Fruit fly (Drosophila melanogaster): Measurements from ENCODE around the gene CG7889.

CG7889 gene

DNA sequence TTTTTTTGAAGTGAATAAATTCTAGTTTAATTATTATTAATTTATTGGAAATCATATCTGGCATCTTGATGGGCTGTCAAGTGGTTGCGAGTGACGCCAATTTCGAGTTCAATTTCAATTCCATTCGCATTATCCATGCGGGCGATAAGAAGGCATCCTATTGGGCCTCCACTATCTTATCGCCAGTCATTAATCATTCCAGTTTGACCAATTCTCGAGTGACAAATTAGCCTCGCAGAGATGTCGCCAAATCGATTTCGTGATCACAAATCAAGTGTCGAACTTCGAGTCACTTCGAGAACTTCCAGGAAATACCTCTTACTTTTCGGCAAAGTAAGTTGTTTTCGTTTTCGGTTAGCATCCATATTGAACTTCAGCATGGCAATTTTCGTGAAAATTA is 26.8 kb upstream of the CG7889 start:
- TF ChIP-seq psq (GFP tag; optimal IDR thresholded peaks at IDR 0.05) (no peak), Vsx2 (GFP tag; optimal IDR thresholded peaks at IDR 0.05; ENCODE audit: partially characterized antibody) (peak; percentile 64)

dm6 chrX:19220415-19220814 is 23.0 kb upstream of the CG7889 start, which contains the start of gene CG7884:
Gene CG7884, plus strand, starts transcription at chrX:19220622.
- TF ChIP-seq Hnf4 (GFP tag; optimal IDR thresholded peaks at IDR 0.05) (no peak), woc (GFP tag; optimal IDR thresholded peaks at IDR 0.05) (no peak), ey (GFP tag; optimal IDR thresholded peaks at IDR 0.05) (no peak), Rel (GFP tag; optimal IDR thresholded peaks at IDR 0.05) (no peak), Rel (tag; optimal IDR thresholded peaks at IDR 0.05) (no peak), Hr83 (GFP tag; optimal IDR thresholded peaks at IDR 0.05; ENCODE audit: poor library complexity, severe bottlenecking) (no peak), dl (GFP tag; optimal IDR thresholded peaks at IDR 0.05; ENCODE audit: insufficient read depth in 1 of 2, partially characterized antibody in 2 of 2) (peak; percentile 68), Vsx2 (GFP tag; optimal IDR thresholded peaks at IDR 0.05; ENCODE audit: partially characterized antibody) (peak; percentile 46), CG32264 (GFP tag; optimal IDR thresholded peaks at IDR 0.05) (no peak), Dif (GFP tag; optimal IDR thresholded peaks at IDR 0.05; ENCODE audit: partially characterized antibody) (peak; percentile 90), br (GFP tag; optimal IDR thresholded peaks at IDR 0.05) (no peak), usp (GFP tag; optimal IDR thresholded peaks at IDR 0.05) (no peak)

dm6 chrX:19220963-19221572 is 22.4 kb upstream of the CG7889 start:
- no peak for TF ChIP-seq Myc (optimal IDR thresholded peaks at IDR 0.05)
- no peak for TF ChIP-seq foxo (GFP tag; optimal IDR thresholded peaks at IDR 0.05)
- TF ChIP-seq sage (GFP tag; optimal IDR thresholded peaks at IDR 0.05): no peak

- TF ChIP-seq woc (GFP tag; optimal IDR thresholded peaks at IDR 0.05) (no peak), Hnf4 (GFP tag; optimal IDR thresholded peaks at IDR 0.05) (no peak), dl (GFP tag; optimal IDR thresholded peaks at IDR 0.05; ENCODE audit: insufficient read depth in 1 of 2, partially characterized antibody in 2 of 2) (no peak), Vsx2 (GFP tag; optimal IDR thresholded peaks at IDR 0.05; ENCODE audit: partially characterized antibody) (no peak), GATAd (GFP tag; optimal IDR thresholded peaks at IDR 0.05) (no peak), sage (GFP tag; optimal IDR thresholded peaks at IDR 0.05) (no peak), N (GFP tag; optimal IDR thresholded peaks at IDR 0.05) (no peak), dsf (GFP tag; optimal IDR thresholded peaks at IDR 0.05; ENCODE audit: borderline replicate concordance) (no peak), ey (GFP tag; optimal IDR thresholded peaks at IDR 0.05) (no peak), brk (GFP tag; optimal IDR thresholded peaks at IDR 0.05) (no peak), sv (GFP tag; optimal IDR thresholded peaks at IDR 0.05) (no peak), psq (GFP tag; optimal IDR thresholded peaks at IDR 0.05) (peak; percentile 47), foxo (GFP tag; optimal IDR thresholded peaks at IDR 0.05) (peak in 1 of 2 experiments; percentile 32), Dif (GFP tag; optimal IDR thresholded peaks at IDR 0.05; ENCODE audit: partially characterized antibody) (no peak), tai (GFP tag; optimal IDR thresholded peaks at IDR 0.05) (no peak), dmrt93B (GFP tag; optimal IDR thresholded peaks at IDR 0.05) (no peak), Hr78 (GFP tag; optimal IDR thresholded peaks at IDR 0.05) (no peak), Mio (GFP tag; optimal IDR thresholded peaks at IDR 0.05) (no peak), Rel (GFP tag; optimal IDR thresholded peaks at IDR 0.05) (no peak), Rel (tag; optimal IDR thresholded peaks at IDR 0.05) (no peak), Sp1 (GFP tag; optimal IDR thresholded peaks at IDR 0.05) (peak; percentile 37), fru (GFP tag; optimal IDR thresholded peaks at IDR 0.05) (no peak), Hr83 (GFP tag; optimal IDR thresholded peaks at IDR 0.05; ENCODE audit: poor library complexity, severe bottlenecking) (no peak), usp (GFP tag; optimal IDR thresholded peaks at IDR 0.05) (no peak), CG9705 (GFP tag; optimal IDR thresholded peaks at IDR 0.05) (no peak), CG32264 (GFP tag; optimal IDR thresholded peaks at IDR 0.05) (no peak)
Observed at dm6 chrX:19224580-19225303, 18.7 kb upstream of the CG7889 start.

dm6 chrX:19225304-19225640 is 18.2 kb upstream of the CG7889 start:
- TF ChIP-seq dmrt93B (GFP tag; optimal IDR thresholded peaks at IDR 0.05): no peak
- peak; percentile 24 for TF ChIP-seq fru (GFP tag; optimal IDR thresholded peaks at IDR 0.05)
